Fruit fly (Drosophila melanogaster): ENCODE data around the gene CG10352.

The CG10352 gene

dm6 chrX:11857522-11858438 lies 19.2 kb downstream of the CG10352 start (continued):
- TF ChIP-seq CG4424 (GFP tag; optimal IDR thresholded peaks at IDR 0.05) (peak; percentile 68), bbx (GFP tag; IDR thresholded peaks at IDR 0.05; ENCODE audit: partially characterized antibody) (no peak), CG6175 (GFP tag; IDR thresholded peaks at IDR 0.05) (peak; percentile 27; the same call in 1 of the 3 replicates), ken (GFP tag; IDR thresholded peaks at IDR 0.05) (peak; percentile 68; the same call in 1 of the 3 replicates), Hr51 (GFP tag; optimal IDR thresholded peaks at IDR 0.05) (peak in 1 of 2 experiments; percentile 81), CG15479 (GFP tag; optimal IDR thresholded peaks at IDR 0.05) (no peak), bab2 (GFP tag; optimal IDR thresholded peaks at IDR 0.05) (peak; percentile 79), cato (GFP tag; optimal IDR thresholded peaks at IDR 0.05; ENCODE audit: borderline replicate concordance) (peak; percentile 29), yki (optimal IDR thresholded peaks at IDR 0.05) (no peak), Lhr (GFP tag; optimal IDR thresholded peaks at IDR 0.05) (peak; percentile 42), stc (GFP tag; IDR thresholded peaks at IDR 0.05) (peak; percentile 91), CG7372 (GFP tag; IDR thresholded peaks at IDR 0.05) (peak; percentile 78), slou (GFP tag; optimal IDR thresholded peaks at IDR 0.05) (peak; percentile 49), CG10543 (GFP tag; optimal IDR thresholded peaks at IDR 0.05) (peak; percentile 18), CG14710 (tag; optimal IDR thresholded peaks at IDR 0.05) (peak; percentile 65), onecut (GFP tag; IDR thresholded peaks at IDR 0.05) (peak; percentile 85), CG1233 (GFP tag; optimal IDR thresholded peaks at IDR 0.05) (peak; percentile 89), exex (tag; optimal IDR thresholded peaks at IDR 0.05) (no peak), D19B (GFP tag; optimal IDR thresholded peaks at IDR 0.05) (no peak), pho (GFP tag; optimal IDR thresholded peaks at IDR 0.05) (no peak), Ravus (GFP tag; IDR thresholded peaks at IDR 0.05) (peak; percentile 45), D19A (tag; optimal IDR thresholded peaks at IDR 0.05) (no peak), CG1647 (GFP tag; optimal IDR thresholded peaks at IDR 0.05) (peak; percentile 46), CG14014 (GFP tag; IDR thresholded peaks at IDR 0.05) (peak; percentile 88), lilli (GFP tag; optimal IDR thresholded peaks at IDR 0.05) (peak; percentile 85), dmrt11E (tag; optimal IDR thresholded peaks at IDR 0.05) (peak; percentile 74), az2 (GFP tag; optimal IDR thresholded peaks at IDR 0.05) (peak; percentile 73), Abd-B (GFP tag; optimal IDR thresholded peaks at IDR 0.05) (peak; percentile 80), CG8089 (GFP tag; optimal IDR thresholded peaks at IDR 0.05) (peak; percentile 26), sug (tag; optimal IDR thresholded peaks at IDR 0.05) (peak; percentile 60), CG30403 (GFP tag; optimal IDR thresholded peaks at IDR 0.05) (peak; percentile 70), Usf (GFP tag; optimal IDR thresholded peaks at IDR 0.05) (peak; percentile 69), CG7963 (GFP tag; IDR thresholded peaks at IDR 0.05; ENCODE audit: partially characterized antibody) (no peak), CG15601 (tag; optimal IDR thresholded peaks at IDR 0.05) (peak; percentile 87), Taf1 (GFP tag; IDR thresholded peaks at IDR 0.05) (no peak; the same call in 1 of the 2 replicates), tx (GFP tag; optimal IDR thresholded peaks at IDR 0.05) (no peak), insv (GFP tag; optimal IDR thresholded peaks at IDR 0.05) (no peak), ind (GFP tag; optimal IDR thresholded peaks at IDR 0.05) (peak; percentile 61), h (optimal IDR thresholded peaks at IDR 0.05) (no peak), CG2120 (GFP tag; optimal IDR thresholded peaks at IDR 0.05) (peak; percentile 49), Dip2 (GFP tag; IDR thresholded peaks at IDR 0.05) (no peak), MESR4 (GFP tag; optimal IDR thresholded peaks at IDR 0.05) (no peak), odd (GFP tag; optimal IDR thresholded peaks at IDR 0.05) (peak; percentile 36), CG5953 (GFP tag; IDR thresholded peaks at IDR 0.05) (no peak), CG7556 (GFP tag; optimal IDR thresholded peaks at IDR 0.05) (peak; percentile 58), CG2116 (GFP tag; optimal IDR thresholded peaks at IDR 0.05) (peak; percentile 16), CG11723 (GFP tag; optimal IDR thresholded peaks at IDR 0.05) (peak; percentile 36), Bgb (GFP tag; IDR thresholded peaks at IDR 0.05; ENCODE audit: partially characterized antibody) (no peak), CG11247 (GFP tag; IDR thresholded peaks at IDR 0.05) (peak; percentile 66)

Data from whole organism, embryonic.